Fruit fly (Drosophila melanogaster): Measurements from ENCODE around the gene CG9525.

Gene CG9525

dm6 chr2L:8958046-8958497, 4.1 kb downstream of the CG9525 start (continued):
- TF ChIP-seq CG10267 (tag; optimal IDR thresholded peaks at IDR 0.05) (peak; percentile 94), CG15011 (GFP tag; optimal IDR thresholded peaks at IDR 0.05) (peak; percentile 83), zfh2 (GFP tag; optimal IDR thresholded peaks at IDR 0.05) (peak; percentile 79), sens (GFP tag) (peak; percentile 100), cato (GFP tag; optimal IDR thresholded peaks at IDR 0.05; ENCODE audit: borderline replicate concordance) (peak; percentile 87), repo (GFP tag; optimal IDR thresholded peaks at IDR 0.05) (peak; percentile 86), CG14441 (GFP tag; IDR thresholded peaks at IDR 0.05) (peak; percentile 97), HLHmδ (GFP tag; optimal IDR thresholded peaks at IDR 0.05) (peak; percentile 77), Doc3 (GFP tag; IDR thresholded peaks at IDR 0.05; ENCODE audit: partially characterized antibody) (no peak), Scr (GFP tag; IDR thresholded peaks at IDR 0.05; ENCODE audit: partially characterized antibody) (no peak), CrebB (tag; optimal IDR thresholded peaks at IDR 0.05) (peak; percentile 85), trem (tag; optimal IDR thresholded peaks at IDR 0.05) (peak; percentile 92), zen (tag; optimal IDR thresholded peaks at IDR 0.05) (peak; percentile 93), Rx (GFP tag; IDR thresholded peaks at IDR 0.05) (peak; percentile 94), CG1603 (tag; optimal IDR thresholded peaks at IDR 0.05) (peak; percentile 87), kni (GFP tag; optimal IDR thresholded peaks at IDR 0.05) (peak; percentile 45), klu (GFP tag; IDR thresholded peaks at IDR 0.05) (peak; percentile 94), z (GFP tag; IDR thresholded peaks at IDR 0.05) (peak; percentile 92), CG3847 (GFP tag; IDR thresholded peaks at IDR 0.05) (peak; percentile 96), CG12071 (GFP tag; optimal IDR thresholded peaks at IDR 0.05) (peak; percentile 77), ara (GFP tag; IDR thresholded peaks at IDR 0.05) (peak; percentile 97), Trl (optimal IDR thresholded peaks at IDR 0.05) (peak; percentile 84 to 97), Trl (GFP tag; optimal IDR thresholded peaks at IDR 0.05) (peak; percentile 97), wor (GFP tag; IDR thresholded peaks at IDR 0.05) (peak; percentile 95), CG31365 (tag; optimal IDR thresholded peaks at IDR 0.05) (peak; percentile 63), Dp (GFP tag; optimal IDR thresholded peaks at IDR 0.05) (peak; percentile 94), lov (optimal IDR thresholded peaks at IDR 0.05) (no peak), lov (GFP tag; IDR thresholded peaks at IDR 0.05) (peak; percentile 97; the same call in 2 of the 3 replicates), sqz (GFP tag; optimal IDR thresholded peaks at IDR 0.05) (peak; percentile 47), hth (optimal IDR thresholded peaks at IDR 0.05) (no peak), corto (GFP tag; optimal IDR thresholded peaks at IDR 0.05) (no peak), CG14050 (GFP tag; IDR thresholded peaks at IDR 0.05) (peak; percentile 97), az2 (GFP tag; optimal IDR thresholded peaks at IDR 0.05) (peak; percentile 98), Eip74EF (GFP tag; optimal IDR thresholded peaks at IDR 0.05) (peak in 1 of 2 experiments; percentile 91), Bgb (GFP tag; IDR thresholded peaks at IDR 0.05; ENCODE audit: partially characterized antibody) (peak; percentile 24; the same call in 1 of the 2 replicates), bab2 (GFP tag; optimal IDR thresholded peaks at IDR 0.05) (peak; percentile 91), CG4282 (GFP tag; optimal IDR thresholded peaks at IDR 0.05) (peak; percentile 78), Lim3 (GFP tag; IDR thresholded peaks at IDR 0.05) (peak; percentile 88; the same call in 1 of the 2 replicates), BEAF-32 (GFP tag; optimal IDR thresholded peaks at IDR 0.05) (no peak), D19A (tag; optimal IDR thresholded peaks at IDR 0.05) (peak; percentile 96), CG17359 (tag; optimal IDR thresholded peaks at IDR 0.05) (peak; percentile 93), dmrt99B (tag; optimal IDR thresholded peaks at IDR 0.05) (peak; percentile 94), run (tag; optimal IDR thresholded peaks at IDR 0.05) (peak; percentile 98), Ssrp (tag; optimal IDR thresholded peaks at IDR 0.05) (peak; percentile 97), CG4360 (GFP tag; IDR thresholded peaks at IDR 0.05) (peak; percentile 84), CG31388 (GFP tag; optimal IDR thresholded peaks at IDR 0.05) (peak; percentile 81), zf30C (GFP tag; optimal IDR thresholded peaks at IDR 0.05) (peak; percentile 97)

Measured in whole organism, embryonic.